Fruit fly (Drosophila melanogaster): Measurements from ENCODE around the gene CG15506.

Gene CG15506

DNA sequence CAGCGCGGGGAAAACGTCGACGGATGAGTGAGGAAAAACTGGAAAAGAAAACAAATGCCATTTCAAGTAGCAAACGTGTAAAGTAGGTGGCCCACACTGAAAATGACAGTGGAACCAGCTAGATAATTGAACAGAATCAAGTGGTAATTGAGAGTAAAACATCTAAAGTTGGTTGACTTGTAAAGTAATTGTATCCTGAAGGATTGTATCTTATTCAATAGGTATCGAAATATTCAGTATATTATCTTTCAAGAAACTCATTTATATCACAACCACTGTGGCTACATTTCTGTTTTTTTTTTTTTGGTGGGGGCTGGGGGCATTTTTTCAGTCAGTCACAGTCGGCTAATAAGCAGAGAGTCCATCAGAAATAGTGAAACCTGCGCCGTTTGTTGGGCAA lies 19.2 kb upstream of the CG15506 start:
- TF ChIP-seq noc (tag; optimal IDR thresholded peaks at IDR 0.05) = no peak

DNA sequence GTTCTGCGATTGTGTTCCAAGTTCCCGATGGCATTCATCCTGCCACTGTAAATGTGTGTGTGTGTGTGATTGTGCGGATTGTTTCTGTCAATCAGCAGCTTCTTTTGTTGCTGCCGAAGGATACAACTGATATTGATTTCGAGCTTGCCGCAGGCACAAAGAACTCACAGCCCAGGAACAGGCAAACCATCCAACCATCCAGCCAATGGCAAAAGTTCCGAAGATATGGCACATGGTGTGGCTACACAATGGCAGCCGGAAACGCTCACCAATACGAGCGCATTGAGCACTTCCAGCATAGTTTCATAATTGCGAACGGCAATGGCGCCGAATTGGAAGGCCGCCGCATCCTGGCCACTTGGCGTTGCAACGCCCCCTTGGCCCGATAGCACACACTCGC lies 16.7 kb upstream of the CG15506 start:
- TF ChIP-seq noc (tag; optimal IDR thresholded peaks at IDR 0.05) = no peak

DNA sequence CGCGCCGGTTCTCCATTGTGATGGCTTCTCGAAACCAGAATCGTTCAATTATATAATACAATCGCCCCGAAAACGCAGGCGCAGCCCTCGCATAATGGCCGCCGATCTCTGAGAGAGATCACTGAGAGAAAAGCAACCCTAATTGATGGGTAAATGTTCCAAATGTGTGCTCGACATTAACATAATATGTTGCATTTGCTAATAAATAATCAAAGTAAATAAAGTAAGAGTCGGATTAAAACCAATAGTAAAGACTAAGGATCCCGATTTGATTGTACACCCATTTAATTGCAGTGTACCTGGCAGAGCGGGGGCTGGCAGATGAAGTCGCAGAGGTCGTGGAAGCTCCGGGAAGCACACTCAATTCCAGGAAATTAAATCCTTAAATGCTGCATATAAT lies 13.9 kb upstream of the CG15506 start:
- no peak for TF ChIP-seq noc (tag; optimal IDR thresholded peaks at IDR 0.05)

DNA sequence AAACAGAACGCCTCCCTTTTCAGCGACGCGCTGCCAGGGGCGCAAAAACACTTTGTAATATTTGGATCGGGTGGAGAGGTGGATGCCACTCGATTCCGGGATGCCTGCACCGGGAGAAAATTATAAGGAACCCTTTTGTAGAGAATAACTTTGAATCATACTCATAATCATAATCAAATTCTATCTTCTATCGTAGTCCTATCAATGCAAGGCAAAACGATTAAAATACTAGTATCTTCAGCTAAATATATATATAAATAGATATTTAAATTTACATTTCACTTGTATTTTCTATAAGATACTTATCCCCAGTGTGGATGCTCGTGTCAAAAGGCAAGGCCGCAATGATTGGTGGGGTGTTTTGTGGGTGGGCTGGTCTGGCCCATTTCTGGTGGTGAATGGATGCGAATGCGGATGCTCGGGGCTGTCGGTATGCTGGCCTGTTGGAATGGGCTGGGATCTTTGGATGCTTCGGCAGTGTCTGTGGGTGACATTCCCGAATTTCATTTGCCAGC lies 12.6 kb upstream of the CG15506 start:
- TF ChIP-seq noc (tag; optimal IDR thresholded peaks at IDR 0.05) = no peak

DNA sequence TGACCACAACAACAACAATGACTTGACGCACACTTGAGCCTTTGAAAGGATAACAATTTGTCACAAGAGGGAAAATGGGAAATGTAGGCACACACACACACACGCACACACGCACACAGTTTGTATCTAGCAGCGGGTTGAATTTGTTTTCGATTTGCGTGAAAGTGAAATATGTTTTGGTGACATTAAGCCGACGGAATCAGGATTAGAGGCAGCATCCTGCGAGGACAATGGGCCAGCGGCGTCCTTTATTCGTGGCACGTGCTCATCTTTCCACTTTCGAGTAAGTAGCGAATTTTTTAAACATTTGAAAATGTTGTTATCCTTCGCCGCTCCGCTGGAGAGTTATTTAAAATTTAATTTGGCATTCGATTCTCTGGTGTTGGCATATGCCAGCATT lies 11.2 kb upstream of the CG15506 start:
- no peak for TF ChIP-seq noc (tag; optimal IDR thresholded peaks at IDR 0.05)

DNA sequence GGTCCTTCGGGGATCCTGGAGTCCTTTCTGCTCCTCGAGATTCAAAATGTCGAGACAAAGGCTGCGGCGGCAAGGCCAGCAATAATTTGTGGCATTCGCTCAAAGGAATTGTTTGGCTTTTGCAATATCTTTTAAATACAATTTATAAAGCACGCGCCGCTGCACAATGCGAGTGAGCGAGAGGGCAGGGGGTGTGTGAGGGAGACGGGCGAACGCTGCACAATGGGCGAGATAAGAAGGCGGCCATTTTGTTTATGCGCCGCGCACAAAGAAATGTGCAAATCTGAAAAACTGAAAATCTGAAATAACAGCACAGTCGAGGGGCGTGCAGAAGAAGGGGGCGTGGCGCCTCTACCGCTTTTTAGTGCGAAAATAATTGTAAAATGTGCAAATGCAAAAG lies 10.1 kb upstream of the CG15506 start:
- TF ChIP-seq noc (tag; optimal IDR thresholded peaks at IDR 0.05) = no peak

DNA sequence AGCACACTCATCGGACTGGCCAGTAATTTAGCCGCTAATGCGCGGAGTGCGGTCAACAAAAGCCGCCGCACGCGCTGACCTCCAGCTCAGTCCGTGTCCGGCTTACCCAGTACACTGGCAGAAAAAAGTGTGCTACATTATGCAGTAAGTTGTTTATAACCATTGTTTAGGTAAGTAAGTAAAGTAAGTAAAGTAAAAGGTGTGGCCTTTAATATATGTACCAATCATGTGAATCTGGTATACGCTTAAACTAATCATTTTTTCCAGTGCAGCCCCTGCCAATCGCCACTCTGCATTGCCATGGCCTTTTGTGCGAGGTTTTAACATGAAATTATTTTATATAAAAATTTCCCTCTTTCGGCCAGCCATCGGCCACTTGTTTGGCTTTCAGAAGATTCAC lies 7.0 kb upstream of the CG15506 start:
- no peak for TF ChIP-seq noc (tag; optimal IDR thresholded peaks at IDR 0.05)

DNA sequence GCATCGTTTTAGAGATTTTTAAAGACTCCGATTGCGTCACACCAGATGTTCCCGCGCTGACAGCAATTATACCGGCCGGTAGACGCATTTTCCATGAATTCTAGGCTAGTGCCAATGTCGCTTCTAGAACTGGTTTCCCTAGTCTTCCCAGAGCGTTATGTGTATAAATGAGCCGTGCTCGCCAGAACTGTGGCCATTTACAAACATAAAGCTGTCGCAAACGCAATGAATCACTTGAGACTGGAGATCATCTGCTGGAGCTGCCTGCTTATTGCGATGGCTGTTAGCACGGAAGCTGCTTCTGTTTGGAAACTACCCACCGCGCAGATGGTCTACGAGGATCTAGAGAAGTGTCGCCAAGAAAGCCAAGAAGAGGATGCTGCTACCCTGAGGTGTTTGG lies 4.1 kb upstream of the CG15506 start, which contains the start of gene Obp99d:
TSS of gene Obp99d (plus strand) at position 192 of the 400 bp plus-strand sequence.
- TF ChIP-seq noc (tag; optimal IDR thresholded peaks at IDR 0.05) = no peak

DNA sequence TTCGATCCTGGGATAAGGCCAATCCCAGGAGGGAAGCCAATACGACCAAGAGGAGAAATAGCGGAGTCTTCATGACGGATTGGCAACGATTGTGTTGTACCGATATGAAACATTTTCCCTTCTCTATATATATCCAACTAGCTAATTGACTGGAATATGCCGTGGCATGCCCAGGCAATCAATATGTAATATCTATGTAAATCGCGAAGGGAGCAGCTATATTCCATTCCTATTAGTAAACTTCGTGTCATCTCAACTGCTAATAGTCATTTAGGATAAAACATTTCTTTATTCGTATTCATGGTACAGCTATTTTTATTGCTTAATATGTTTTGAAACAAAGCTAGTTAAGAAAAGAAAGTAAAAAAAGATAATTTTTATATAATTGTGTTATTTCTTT lies 3.2 kb upstream of the CG15506 start, which contains the start of gene Dup99B:
TSS of gene Dup99B (minus strand) at position 101 of the 400 bp plus-strand sequence.
- no peak for TF ChIP-seq noc (tag; optimal IDR thresholded peaks at IDR 0.05)

DNA sequence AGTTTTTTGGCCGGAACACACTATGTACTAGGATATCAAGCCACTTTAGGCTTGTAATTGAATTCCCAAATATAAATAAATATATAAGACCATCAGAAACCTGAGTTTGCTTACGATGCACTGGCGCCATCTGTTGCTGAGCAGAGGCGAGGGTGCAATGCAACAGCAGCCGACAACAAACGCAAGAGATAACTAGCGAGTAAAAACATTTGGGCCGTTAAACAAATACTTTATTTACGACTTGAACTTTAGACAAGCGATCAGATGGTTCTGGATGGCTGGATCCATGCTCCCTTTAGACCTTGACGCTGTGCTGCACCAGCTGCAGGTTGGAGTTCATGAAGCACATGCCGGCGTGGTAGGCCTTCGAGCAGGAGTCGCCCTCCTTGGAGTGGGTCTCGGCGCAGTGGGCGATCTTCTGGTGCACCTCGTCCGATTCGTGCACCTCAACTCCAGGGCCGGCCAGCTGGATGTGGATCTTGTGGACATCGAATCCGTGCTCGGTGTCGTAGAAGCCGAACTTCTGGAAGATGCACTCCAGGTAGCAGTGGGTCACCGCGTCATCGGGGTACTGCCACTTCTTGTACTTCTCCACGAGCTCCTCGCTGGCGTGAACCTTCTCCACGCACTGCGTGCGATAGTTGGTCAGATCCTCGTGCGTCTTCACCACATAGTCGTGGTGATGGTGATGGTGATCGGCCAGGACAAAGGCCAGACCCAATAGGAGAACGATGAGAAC lies 2.3 kb upstream of the CG15506 start:
- no peak for TF ChIP-seq noc (tag; optimal IDR thresholded peaks at IDR 0.05)

DNA sequence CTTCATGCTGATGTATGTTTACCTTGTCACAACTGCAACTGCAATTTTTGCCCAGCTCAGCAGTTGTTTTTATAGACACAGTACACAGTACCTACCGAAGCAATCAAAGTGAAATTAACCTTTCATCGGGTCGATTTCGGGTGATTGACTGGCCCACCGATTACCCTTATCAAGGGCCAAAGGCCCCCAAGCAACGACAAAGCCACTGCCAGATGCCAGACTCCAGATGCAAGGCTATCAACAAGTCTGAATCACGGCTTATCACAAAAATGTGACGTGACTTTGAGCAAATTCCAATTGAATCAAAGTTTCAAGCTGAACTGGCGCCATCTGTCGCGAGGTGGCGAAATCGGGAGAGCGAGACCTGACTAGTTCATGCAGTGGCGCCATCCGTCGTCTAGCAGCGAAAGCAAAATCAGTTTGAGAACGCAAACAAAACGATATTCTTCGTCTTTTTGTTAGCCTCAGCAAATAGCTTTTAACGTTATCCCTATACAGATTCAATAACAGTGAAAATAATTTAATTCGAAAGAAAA lies 1.6 kb upstream of the CG15506 start, which contains the start of gene Obp99b:
TSS of gene Obp99b (minus strand) at position 115 of the 536 bp plus-strand sequence.
- no peak for TF ChIP-seq noc (tag; optimal IDR thresholded peaks at IDR 0.05)

DNA sequence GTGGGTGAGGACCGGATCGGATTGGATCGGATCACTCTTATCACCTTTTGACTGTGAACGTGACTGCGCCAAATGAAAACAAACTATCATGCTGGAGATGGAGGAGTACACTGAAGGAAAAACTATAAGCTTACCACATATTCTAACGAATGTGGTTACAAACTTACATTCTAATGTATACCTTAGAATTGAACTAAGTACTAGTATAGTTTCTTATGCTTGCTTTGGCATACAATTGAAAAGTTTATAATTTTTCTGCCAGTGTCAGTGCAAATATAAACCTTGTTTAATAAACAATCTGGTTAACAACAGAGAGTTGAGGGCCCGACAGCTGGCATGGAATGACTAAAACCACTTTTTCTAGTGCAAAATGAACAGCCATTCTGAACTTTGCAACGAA lies 944 bp upstream of the CG15506 start:
- TF ChIP-seq noc (tag; optimal IDR thresholded peaks at IDR 0.05) = no peak

DNA sequence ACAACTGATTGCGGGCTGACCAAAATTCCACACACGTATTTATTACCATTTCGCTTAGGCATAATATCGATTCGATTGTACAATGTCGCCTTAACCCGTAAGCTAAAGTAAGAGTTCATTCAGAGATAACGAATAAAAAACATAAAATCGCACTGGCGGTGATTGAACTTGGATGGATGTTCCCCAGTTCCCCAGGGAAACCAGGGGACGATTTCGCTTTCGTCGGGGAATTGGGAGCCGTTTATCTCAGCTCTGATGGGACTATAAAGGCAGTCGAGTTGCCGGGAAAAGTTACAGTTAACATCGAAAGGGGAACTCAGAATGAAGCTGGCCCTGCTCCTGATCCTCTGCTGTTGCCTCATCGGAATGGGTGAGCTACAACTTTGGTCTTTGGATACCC lies 3.8 kb downstream of the CG15506 start, which contains the start of gene CG34296:
TSS of gene CG34296 (plus strand) at position 301 of the 400 bp plus-strand sequence.
- TF ChIP-seq noc (tag; optimal IDR thresholded peaks at IDR 0.05) = no peak

DNA sequence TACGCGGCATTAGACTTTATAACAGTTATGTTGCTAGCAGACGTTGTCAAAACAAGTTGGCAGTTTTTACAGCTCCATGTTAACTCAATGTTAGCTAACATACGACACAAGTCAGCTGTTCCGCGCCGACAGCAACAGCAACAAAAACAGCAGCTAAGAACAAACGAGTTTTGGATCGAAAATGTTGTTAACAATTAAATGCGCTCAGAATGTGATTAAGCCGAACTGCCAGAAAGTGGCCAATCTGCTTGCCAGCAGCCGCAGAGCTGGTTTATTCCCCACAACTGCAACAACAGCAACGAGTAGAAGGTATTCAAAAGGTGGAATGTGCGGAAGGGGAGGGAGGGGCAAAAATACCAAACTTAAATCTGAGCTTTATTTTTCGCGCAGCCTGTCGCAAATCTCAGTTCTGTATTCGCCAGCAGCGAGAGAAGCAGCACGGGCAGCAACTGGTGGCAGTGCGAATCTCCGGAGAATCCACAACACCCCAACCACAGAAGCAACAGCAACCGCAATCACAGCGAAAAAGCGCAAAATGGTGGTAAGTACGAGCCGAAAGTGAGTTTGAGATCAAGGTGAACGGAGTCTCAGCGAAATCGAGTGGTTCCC lies 4.7 kb downstream of the CG15506 start, which contains the start of gene Pcd:
TSS of gene Pcd (plus strand) at position 116 of the 609 bp plus-strand sequence.
- TF ChIP-seq noc (tag; optimal IDR thresholded peaks at IDR 0.05) = no peak

DNA sequence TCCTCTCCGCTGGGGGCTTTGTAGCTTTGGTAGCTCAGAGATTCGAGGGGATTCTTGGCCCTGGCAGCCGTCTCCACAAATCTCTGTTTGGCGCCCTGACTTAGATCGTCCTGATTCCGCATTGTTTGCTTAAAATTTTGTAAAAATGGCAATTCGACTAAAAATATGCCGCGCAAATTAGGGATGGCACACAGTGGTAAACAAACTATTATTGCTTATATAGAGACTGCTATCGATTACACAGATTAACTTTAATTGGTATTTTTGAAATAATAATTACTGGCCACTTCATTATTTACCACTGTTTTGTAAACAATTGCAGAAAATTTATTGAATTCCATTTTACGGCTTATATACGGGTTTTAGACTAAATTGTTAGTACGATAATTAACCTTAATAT lies 6.3 kb downstream of the CG15506 start, which contains the start of the genes Naa40 and CG18731:
TSS of gene Naa40 (minus strand) at position 206 of the 400 bp plus-strand sequence.
TSS of gene CG18731 (plus strand) at position 283 of the 400 bp plus-strand sequence.
- TF ChIP-seq noc (tag; optimal IDR thresholded peaks at IDR 0.05) = no peak

DNA sequence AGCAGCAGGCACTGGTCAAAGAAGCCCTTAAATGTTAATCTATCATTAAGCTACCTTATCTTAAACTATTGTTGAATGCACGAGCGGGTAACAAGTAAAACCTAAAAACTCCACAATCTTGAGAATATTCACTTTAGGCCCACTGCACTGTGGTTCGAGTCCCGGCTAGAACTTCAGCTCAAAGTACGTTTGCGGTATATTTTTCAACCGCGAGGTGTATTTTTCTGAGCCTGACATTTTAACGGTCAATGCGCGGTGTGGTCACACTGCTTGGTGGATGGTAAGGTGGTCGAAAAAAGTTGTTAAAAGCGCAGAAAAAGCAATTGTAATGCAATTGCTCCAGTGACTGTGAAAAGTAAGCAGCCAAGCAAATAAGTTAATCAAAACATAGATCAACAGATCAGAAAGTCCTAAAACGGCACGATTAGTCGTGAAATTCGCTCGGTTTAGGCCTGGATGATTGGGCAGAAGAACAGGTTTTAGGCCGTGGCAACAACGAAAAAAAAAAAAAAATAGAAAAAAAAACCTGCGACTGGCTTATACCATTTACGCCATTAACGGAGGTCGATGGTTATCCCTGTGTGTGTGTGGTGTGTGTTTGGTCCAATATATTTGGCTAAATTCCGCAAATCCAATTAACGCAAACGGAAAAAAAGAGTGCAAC lies 7.2 kb downstream of the CG15506 start, which contains the start of gene Kul:
TSS of gene Kul (plus strand) at position 254 of the 664 bp plus-strand sequence.
- TF ChIP-seq noc (tag; optimal IDR thresholded peaks at IDR 0.05) = no peak

All from whole organism, larva.